Worm (Caenorhabditis elegans) whole organism, L2 larva: ENCODE results near the gene skr-6.

Experiments
- C34F6.9 ChIP-seq: fragments of 150-350 bp; optimal IDR thresholded peaks from 2 replicates; lab custom pipeline; 2014; ENCODE audit warnings: missing biosample characterization, missing genetic modification characterization
- F13H6.1 ChIP-seq: sonication (generic microtip); optimal IDR thresholded peaks from 2 replicates; lab custom pipeline; 2016; ENCODE audit warnings: missing genetic modification characterization, missing compliant biosample characterization
- R02D3.7 ChIP-seq: fragments of 150-350 bp; optimal IDR thresholded peaks from 2 replicates; lab custom pipeline; 2014; ENCODE audit warnings: missing biosample characterization, missing genetic modification characterization
- Y55F3AM.14 ChIP-seq: fragments of 200-800 bp; sonication (Bioruptor generic); optimal IDR thresholded peaks from 2 replicates; lab custom pipeline; 2018; ENCODE audit warnings: mild to moderate bottlenecking, missing genetic modification characterization, missing compliant biosample characterization
- ZK546.5 ChIP-seq: sonication (generic microtip); optimal IDR thresholded peaks from 2 replicates; lab custom pipeline; 2017; ENCODE audit warnings: missing biosample characterization, missing genetic modification characterization
- alr-1 ChIP-seq: fragments of 150-350 bp; optimal IDR thresholded peaks from 2 replicates; lab custom pipeline; 2014; ENCODE audit warnings: missing biosample characterization, missing genetic modification characterization
- ama-1 ChIP-seq: fragments of 150-350 bp; optimal IDR thresholded peaks from 2 replicates; lab custom pipeline; 2018; ENCODE audit warnings: inconsistent platforms
- blmp-1 ChIP-seq: sonication (generic microtip); optimal IDR thresholded peaks from 2 replicates; lab custom pipeline; 2017; ENCODE audit warnings: missing genetic modification characterization, mild to moderate bottlenecking, missing compliant biosample characterization, antibody characterized with exemption, moderate library complexity; ENCODE audit not compliant: insufficient read depth
- ceh-16 ChIP-seq: fragments of 150-350 bp; optimal IDR thresholded peaks from 2 replicates; lab custom pipeline; 2014; ENCODE audit warnings: missing biosample characterization, missing genetic modification characterization
- crh-2 ChIP-seq: sonication (generic microtip); optimal IDR thresholded peaks from 2 replicates; lab custom pipeline; 2017; ENCODE audit warnings: missing biosample characterization, missing genetic modification characterization
- dmd-4 ChIP-seq: sonication (generic microtip); optimal IDR thresholded peaks from 2 replicates; lab custom pipeline; 2017; ENCODE audit warnings: missing biosample characterization, missing genetic modification characterization
- egl-27 ChIP-seq: sonication (generic microtip); optimal IDR thresholded peaks from 3 replicates; lab custom pipeline; 2017; ENCODE audit warnings: missing biosample characterization, missing genetic modification reagents, missing genetic modification characterization
- elt-1 ChIP-seq: fragments of 150-350 bp; optimal IDR thresholded peaks from 2 replicates; lab custom pipeline; 2014; ENCODE audit warnings: missing biosample characterization, missing genetic modification characterization
- elt-3 ChIP-seq: sonication (generic microtip); optimal IDR thresholded peaks from 2 replicates; lab custom pipeline; 2017; ENCODE audit warnings: missing biosample characterization, missing genetic modification characterization
- fos-1 ChIP-seq: fragments of 150-350 bp; optimal IDR thresholded peaks from 2 replicates; lab custom pipeline; 2014; ENCODE audit warnings: missing biosample characterization, missing genetic modification characterization
- gmeb-1 ChIP-seq: fragments of 150-350 bp; optimal IDR thresholded peaks from 2 replicates; lab custom pipeline; 2014; ENCODE audit warnings: missing biosample characterization, missing genetic modification characterization
- lin-11 ChIP-seq: fragments of 150-350 bp; sonication (generic microtip); optimal IDR thresholded peaks from 2 replicates; lab custom pipeline; 2014; ENCODE audit warnings: missing biosample characterization, missing genetic modification characterization, inconsistent platforms, mixed read lengths
- lin-13 ChIP-seq: fragments of 150-350 bp; optimal IDR thresholded peaks from 2 replicates; lab custom pipeline; 2014; ENCODE audit warnings: missing biosample characterization, missing genetic modification reagents, missing genetic modification characterization
- lin-39 ChIP-seq: fragments of 150-350 bp; optimal IDR thresholded peaks from 2 replicates; lab custom pipeline; 2014; ENCODE audit warnings: missing biosample characterization, missing genetic modification reagents, missing genetic modification characterization
- lsy-2 ChIP-seq, 2 experiments: fragments of 150-350 bp in 1 of 2; sonication (generic microtip) in 1 of 2; optimal IDR thresholded peaks; 2 replicates each; lab custom pipeline; 2014 to 2017; ENCODE audit warnings: missing biosample characterization in 2 of 2, missing genetic modification characterization in 2 of 2
- mab-5 ChIP-seq: fragments of 150-350 bp; optimal IDR thresholded peaks from 2 replicates; lab custom pipeline; 2014; ENCODE audit warnings: missing biosample characterization, missing genetic modification characterization
- mbf-1 ChIP-seq: sonication (generic microtip); optimal IDR thresholded peaks from 2 replicates; lab custom pipeline; 2017; ENCODE audit warnings: missing biosample characterization, missing genetic modification characterization
- mdl-1 ChIP-seq, 2 experiments: fragments of 150-350 bp in 1 of 2; sonication (generic microtip) in 1 of 2; optimal IDR thresholded peaks; 2 replicates each; lab custom pipeline; 2017; ENCODE audit warnings: missing biosample characterization in 2 of 2, missing genetic modification characterization in 2 of 2
- nhr-10 ChIP-seq: sonication (generic microtip); optimal IDR thresholded peaks from 2 replicates; lab custom pipeline; 2017; ENCODE audit warnings: missing biosample characterization, missing genetic modification characterization
- nhr-11 ChIP-seq: fragments of 150-350 bp; optimal IDR thresholded peaks from 2 replicates; lab custom pipeline; 2014; ENCODE audit warnings: missing biosample characterization, missing genetic modification characterization
- nhr-12 ChIP-seq: fragments of 150-350 bp; optimal IDR thresholded peaks from 2 replicates; lab custom pipeline; 2014; ENCODE audit warnings: missing biosample characterization, missing genetic modification characterization
- nhr-21 ChIP-seq: fragments of 150-350 bp; optimal IDR thresholded peaks from 2 replicates; lab custom pipeline; 2014; ENCODE audit warnings: missing biosample characterization, missing genetic modification characterization
- nhr-237 ChIP-seq: fragments of 150-350 bp; optimal IDR thresholded peaks from 2 replicates; lab custom pipeline; 2014; ENCODE audit warnings: missing biosample characterization, missing genetic modification characterization
- nhr-6 ChIP-seq: fragments of 150-350 bp; optimal IDR thresholded peaks from 2 replicates; lab custom pipeline; 2014; ENCODE audit warnings: missing biosample characterization, missing genetic modification characterization
- nhr-77 ChIP-seq: fragments of 150-350 bp; optimal IDR thresholded peaks from 2 replicates; lab custom pipeline; 2014; ENCODE audit warnings: missing biosample characterization, missing genetic modification characterization
- peb-1 ChIP-seq: fragments of 150-350 bp; optimal IDR thresholded peaks from 2 replicates; lab custom pipeline; 2014; ENCODE audit warnings: missing biosample characterization, missing genetic modification characterization
- sem-4 ChIP-seq: fragments of 150-350 bp; optimal IDR thresholded peaks from 2 replicates; lab custom pipeline; 2014; ENCODE audit warnings: missing biosample characterization, missing genetic modification reagents, missing genetic modification characterization
- skn-1 ChIP-seq: sonication (generic microtip); optimal IDR thresholded peaks from 2 replicates; lab custom pipeline; 2017; ENCODE audit warnings: missing biosample characterization, missing genetic modification characterization
- sma-3 ChIP-seq: sonication (generic microtip); optimal IDR thresholded peaks from 2 replicates; lab custom pipeline; 2016; ENCODE audit warnings: missing genetic modification reagents, missing genetic modification characterization, missing compliant biosample characterization
- snpc-4 ChIP-seq: fragments of 150-350 bp; optimal IDR thresholded peaks from 2 replicates; lab custom pipeline; 2014; ENCODE audit warnings: missing biosample characterization, missing genetic modification characterization
- unc-62 ChIP-seq: fragments of 150-350 bp; optimal IDR thresholded peaks from 2 replicates; lab custom pipeline; 2014; ENCODE audit warnings: missing biosample characterization, missing genetic modification reagents, missing genetic modification characterization
- zag-1 ChIP-seq: fragments of 150-350 bp; optimal IDR thresholded peaks from 2 replicates; lab custom pipeline; 2014; ENCODE audit warnings: missing biosample characterization, missing genetic modification characterization
- ztf-11 ChIP-seq: sonication (generic microtip); optimal IDR thresholded peaks from 2 replicates; lab custom pipeline; 2017; ENCODE audit warnings: missing biosample characterization, missing genetic modification characterization
- ztf-4 ChIP-seq: fragments of 150-350 bp; optimal IDR thresholded peaks from 2 replicates; lab custom pipeline; 2014; ENCODE audit warnings: missing biosample characterization, missing genetic modification characterization

skr-6 gene

ce11 chrV:18292295-18292694 lies 22.5 kb upstream of the skr-6 start, which contains the start of gene Y51A2A.12:
Gene Y51A2A.12, plus strand, starts transcription at chrV:18292595.
- TF ChIP-seq Y55F3AM.14 (GFP tag; lab: Kevin White, UChicago) (no peak), sem-4 (tag; lab: Kevin White, UChicago) (no peak), lin-39 (tag; lab: Kevin White, UChicago) (no peak), elt-3 (no peak), mbf-1 (no peak), nhr-21 (no peak), ceh-16 (no peak), nhr-77 (no peak), skn-1 (no peak), sma-3 (GFP tag; lab: Kevin White, UChicago) (no peak)

ce11 chrV:18290642-18291041 lies 20.9 kb upstream of the skr-6 start, which contains the start of gene Y51A2A.4:
Gene Y51A2A.4, plus strand, starts transcription at chrV:18290942.
- TF ChIP-seq alr-1, result no peak
- no peak for TF ChIP-seq nhr-21
- no peak for TF ChIP-seq mdl-1 (tag; optimal IDR thresholded peaks at IDR 0.05; lab: Kevin White, UChicago)
- no peak for TF ChIP-seq dmd-4 (tag; lab: Kevin White, UChicago)
- no peak for TF ChIP-seq ztf-11
- TF ChIP-seq nhr-237, result no peak
- TF ChIP-seq elt-1, result no peak
- no peak for TF ChIP-seq fos-1 (tag; lab: Kevin White, UChicago)
- TF ChIP-seq ceh-16, result no peak
- no peak for TF ChIP-seq gmeb-1 (tag; lab: Kevin White, UChicago)
- TF ChIP-seq unc-62 (GFP tag; lab: Kevin White, UChicago), result no peak
- TF ChIP-seq F13H6.1 (tag; lab: Kevin White, UChicago), result no peak
- no peak for TF ChIP-seq nhr-12
- no peak for TF ChIP-seq nhr-10 (tag; lab: Kevin White, UChicago)

ce11 chrV:18282597-18282996 lies 12.8 kb upstream of the skr-6 start, which contains the start of gene clec-247:
Gene clec-247, plus strand, starts transcription at chrV:18282897.
- TF ChIP-seq peb-1 (tag; lab: Kevin White, UChicago) (no peak), ZK546.5 (tag; lab: Kevin White, UChicago) (no peak), ztf-4 (tag; lab: Kevin White, UChicago) (no peak), fos-1 (tag; lab: Kevin White, UChicago) (no peak), nhr-77 (no peak), lsy-2 (tag; optimal IDR thresholded peaks at IDR 0.05; lab: Kevin White, UChicago) (no peak), snpc-4 (tag; lab: Kevin White, UChicago) (no peak), nhr-10 (tag; lab: Kevin White, UChicago) (no peak)
- TF ChIP-seq, all 48 proteins: peak for 0

ce11 chrV:18280778-18281177 lies 11.0 kb upstream of the skr-6 start, which contains the start of gene Y51A2A.16:
Gene Y51A2A.16, minus strand, starts transcription at chrV:18280878.
- no peak for TF ChIP-seq lsy-2 (tag; optimal IDR thresholded peaks at IDR 0.05; lab: Kevin White, UChicago)
- no peak for TF ChIP-seq ama-1 (lab: Kevin White, UChicago)
- no peak for TF ChIP-seq sma-3 (GFP tag; lab: Kevin White, UChicago)
- TF ChIP-seq Y55F3AM.14 (GFP tag; lab: Kevin White, UChicago), result no peak
- TF ChIP-seq lin-11, result no peak

- no peak for TF ChIP-seq nhr-77
- no peak for TF ChIP-seq egl-27 (tag; lab: Kevin White, UChicago)
- TF ChIP-seq unc-62 (GFP tag; lab: Kevin White, UChicago), result no peak
- TF ChIP-seq nhr-21, result no peak
- no peak for TF ChIP-seq gmeb-1 (tag; lab: Kevin White, UChicago)
- no peak for TF ChIP-seq mdl-1 (tag; optimal IDR thresholded peaks at IDR 0.05; lab: Kevin White, UChicago)
- no peak for TF ChIP-seq nhr-11 (tag; lab: Kevin White, UChicago)
- TF ChIP-seq lin-13 (GFP tag; lab: Kevin White, UChicago), result no peak
- no peak for TF ChIP-seq ZK546.5 (tag; lab: Kevin White, UChicago)
- TF ChIP-seq ama-1 (lab: Kevin White, UChicago), result no peak
- no peak for TF ChIP-seq R02D3.7 (tag; lab: Kevin White, UChicago)
- TF ChIP-seq mab-5, result no peak
- no peak for TF ChIP-seq zag-1 (tag; lab: Kevin White, UChicago)
- TF ChIP-seq lsy-2 (tag; optimal IDR thresholded peaks at IDR 0.05; lab: Kevin White, UChicago), result no peak
- TF ChIP-seq sma-3 (GFP tag; lab: Kevin White, UChicago), result no peak
- no peak for TF ChIP-seq nhr-6 (tag; lab: Kevin White, UChicago)
- no peak for TF ChIP-seq crh-2 (tag; lab: Kevin White, UChicago)
- no peak for TF ChIP-seq ztf-4 (tag; lab: Kevin White, UChicago)
- TF ChIP-seq C34F6.9 (tag; lab: Kevin White, UChicago), result no peak
- no peak for TF ChIP-seq blmp-1 (tag; lab: Kevin White, UChicago)
These were observed 618 bp upstream of the skr-6 start, which contains the start of gene Y37H2C.4 for ce11 chrV:18270403-18270802. Gene Y37H2C.4, plus strand, starts transcription at chrV:18270703.
